Worm (Caenorhabditis elegans): ENCODE data around the gene srh-11.

DNA sequence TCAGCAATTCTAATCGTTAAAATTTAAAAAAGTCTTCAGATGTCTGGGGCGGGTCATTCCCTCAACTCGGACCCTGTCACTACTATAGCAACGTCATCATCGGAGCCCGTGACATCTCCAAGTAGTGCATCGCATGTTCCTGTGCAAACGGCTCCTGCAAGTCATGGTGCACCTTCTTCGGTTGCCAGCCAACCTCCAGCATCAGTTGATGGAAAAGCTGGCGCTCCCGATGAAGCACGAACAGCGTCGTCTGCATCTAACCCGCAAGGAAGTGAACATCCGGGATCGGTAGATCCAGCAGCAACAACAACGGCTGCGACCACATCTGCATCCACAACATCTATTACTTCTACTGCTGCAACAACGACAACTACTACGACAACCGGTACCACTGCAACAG lies 24.3 kb downstream of the srh-11 start, which contains the start of gene R09F10.3:
- no peak for TF ChIP-seq zip-8 (tag; optimal IDR thresholded peaks at IDR 0.05)
- no peak for TF ChIP-seq lin-13 (tag; optimal IDR thresholded peaks at IDR 0.05)
- no peak for TF ChIP-seq elt-1 (tag; optimal IDR thresholded peaks at IDR 0.05; ENCODE audit: borderline replicate concordance, insufficient read depth)
- no peak for TF ChIP-seq lsy-2 (tag; optimal IDR thresholded peaks at IDR 0.05)
- no peak for TF ChIP-seq nhr-28 (tag; optimal IDR thresholded peaks at IDR 0.05)
- no peak for TF ChIP-seq ztf-11 (tag; optimal IDR thresholded peaks at IDR 0.05)
- TF ChIP-seq unc-62 (GFP tag; optimal IDR thresholded peaks at IDR 0.05) = no peak
- no peak for TF ChIP-seq pha-4 (tag; optimal IDR thresholded peaks at IDR 0.05)
- no peak for TF ChIP-seq nhr-237 (tag; optimal IDR thresholded peaks at IDR 0.05)
- no peak for TF ChIP-seq cnd-1 (tag; optimal IDR thresholded peaks at IDR 0.05)

All from whole organism, mixed stage, embryonic.